Worm (Caenorhabditis elegans) whole organism, L3 larva: ENCODE results near the gene C36C5.14.

Experiments used
- R02D3.7 ChIP-seq: fragments of 150-350 bp; optimal IDR thresholded peaks from 2 replicates; lab custom pipeline; 2014; ENCODE audit warnings: missing biosample characterization, missing genetic modification characterization
- ZK546.5 ChIP-seq: sonication (generic microtip); optimal IDR thresholded peaks from 2 replicates; lab custom pipeline; 2017; ENCODE audit warnings: missing biosample characterization, missing genetic modification characterization
- aly-2 ChIP-seq: fragments of 150-350 bp; optimal IDR thresholded peaks from 2 replicates; lab custom pipeline; 2014; ENCODE audit warnings: missing biosample characterization, missing genetic modification characterization
- ama-1 ChIP-seq: fragments of 150-350 bp; optimal IDR thresholded peaks from 2 replicates; lab custom pipeline; 2018
- ceh-16 ChIP-seq: sonication (generic microtip); optimal IDR thresholded peaks from 2 replicates; lab custom pipeline; 2017; ENCODE audit warnings: missing biosample characterization, missing genetic modification characterization
- ceh-82 ChIP-seq: fragments of 150-350 bp; optimal IDR thresholded peaks from 2 replicates; lab custom pipeline; 2014; ENCODE audit warnings: missing biosample characterization, missing genetic modification characterization
- ceh-9 ChIP-seq: sonication (generic microtip); optimal IDR thresholded peaks from 2 replicates; lab custom pipeline; 2018; ENCODE audit warnings: missing biosample characterization, missing genetic modification characterization
- daf-12 ChIP-seq: fragments of 150-350 bp; optimal IDR thresholded peaks from 2 replicates; lab custom pipeline; 2014; ENCODE audit warnings: missing biosample characterization, missing genetic modification reagents, missing genetic modification characterization
- egl-5 ChIP-seq: fragments of 150-350 bp; optimal IDR thresholded peaks from 2 replicates; lab custom pipeline; 2017; ENCODE audit warnings: missing biosample characterization, missing genetic modification reagents, missing genetic modification characterization, inconsistent platforms
- elt-2 ChIP-seq: sonication (generic microtip); optimal IDR thresholded peaks from 2 replicates; lab custom pipeline; 2016; ENCODE audit warnings: missing genetic modification reagents, mild to moderate bottlenecking, missing genetic modification characterization, missing compliant biosample characterization
- eor-1 ChIP-seq, 2 experiments: fragments of 150-350 bp; optimal IDR thresholded peaks; 2 replicates each; lab custom pipeline; 2014 to 2018; ENCODE audit warnings: missing biosample characterization in 2 of 2, missing genetic modification characterization in 2 of 2
- jun-1 ChIP-seq: fragments of 150-350 bp; optimal IDR thresholded peaks from 2 replicates; lab custom pipeline; 2014; ENCODE audit warnings: missing biosample characterization, missing genetic modification reagents, missing genetic modification characterization
- lin-15B ChIP-seq: fragments of 150-350 bp; optimal IDR thresholded peaks from 2 replicates; lab custom pipeline; 2014; ENCODE audit warnings: missing biosample characterization, missing genetic modification characterization
- lin-39 ChIP-seq: fragments of 150-350 bp; optimal IDR thresholded peaks from 2 replicates; lab custom pipeline; 2018; ENCODE audit warnings: missing biosample characterization, missing genetic modification reagents, missing genetic modification characterization
- lsy-12 ChIP-seq: sonication (generic microtip); optimal IDR thresholded peaks from 2 replicates; lab custom pipeline; 2016; ENCODE audit warnings: mild to moderate bottlenecking, missing genetic modification characterization, missing compliant biosample characterization
- mdl-1 ChIP-seq: fragments of 150-350 bp; optimal IDR thresholded peaks from 2 replicates; lab custom pipeline; 2014; ENCODE audit warnings: missing biosample characterization, missing genetic modification characterization
- mml-1 ChIP-seq: fragments of 150-350 bp; sonication (generic microtip); optimal IDR thresholded peaks from 3 replicates; lab custom pipeline; 2014; ENCODE audit warnings: missing biosample characterization, missing genetic modification characterization
- nfya-1 ChIP-seq: sonication (generic microtip); optimal IDR thresholded peaks from 2 replicates; lab custom pipeline; 2017; ENCODE audit warnings: missing genetic modification characterization, mild to moderate bottlenecking, missing compliant biosample characterization, antibody characterized with exemption, moderate library complexity; ENCODE audit not compliant: insufficient read depth
- nhr-11 ChIP-seq: fragments of 150-350 bp; optimal IDR thresholded peaks from 2 replicates; lab custom pipeline; 2014; ENCODE audit warnings: missing biosample characterization, missing genetic modification characterization
- nhr-12 ChIP-seq: fragments of 150-350 bp; optimal IDR thresholded peaks from 2 replicates; lab custom pipeline; 2014; ENCODE audit warnings: missing biosample characterization, missing genetic modification characterization
- nhr-23 ChIP-seq: fragments of 150-350 bp; optimal IDR thresholded peaks from 2 replicates; lab custom pipeline; 2014; ENCODE audit warnings: missing biosample characterization, missing genetic modification reagents, missing genetic modification characterization
- nhr-237 ChIP-seq: fragments of 150-350 bp; optimal IDR thresholded peaks from 2 replicates; lab custom pipeline; 2014; ENCODE audit warnings: missing biosample characterization, missing genetic modification characterization
- nhr-25 ChIP-seq: sonication (generic microtip); optimal IDR thresholded peaks from 2 replicates; lab custom pipeline; 2017; ENCODE audit warnings: missing biosample characterization, missing genetic modification characterization
- nhr-28 ChIP-seq: fragments of 150-350 bp; optimal IDR thresholded peaks from 2 replicates; lab custom pipeline; 2014; ENCODE audit warnings: missing biosample characterization, missing genetic modification characterization
- nhr-76 ChIP-seq: fragments of 150-350 bp; sonication (generic microtip); optimal IDR thresholded peaks from 5 replicates; lab custom pipeline; 2014; ENCODE audit warnings: missing biosample characterization, missing genetic modification characterization
- nhr-77 ChIP-seq: fragments of 150-350 bp; optimal IDR thresholded peaks from 2 replicates; lab custom pipeline; 2014; ENCODE audit warnings: missing biosample characterization, missing genetic modification characterization
- pha-4 ChIP-seq: fragments of 150-350 bp; optimal IDR thresholded peaks from 2 replicates; lab custom pipeline; 2014; ENCODE audit warnings: missing biosample characterization, missing genetic modification reagents, missing genetic modification characterization
- pqm-1 ChIP-seq: fragments of 150-350 bp; optimal IDR thresholded peaks from 2 replicates; lab custom pipeline; 2017; ENCODE audit warnings: missing biosample characterization, missing genetic modification characterization, inconsistent platforms
- skn-1 ChIP-seq: fragments of 150-350 bp; optimal IDR thresholded peaks from 2 replicates; lab custom pipeline; 2014; ENCODE audit warnings: missing biosample characterization, missing genetic modification characterization
- unc-39 ChIP-seq: sonication (generic microtip); optimal IDR thresholded peaks from 4 replicates; lab custom pipeline; 2017; ENCODE audit warnings: missing biosample characterization, missing genetic modification characterization
- zag-1 ChIP-seq: fragments of 150-350 bp; optimal IDR thresholded peaks from 2 replicates; lab custom pipeline; 2014; ENCODE audit warnings: missing biosample characterization, missing genetic modification characterization
- ztf-4 ChIP-seq: fragments of 150-350 bp; optimal IDR thresholded peaks from 2 replicates; lab custom pipeline; 2014; ENCODE audit warnings: missing biosample characterization, missing genetic modification characterization

Gene C36C5.14

ce11 chrV:3124912-3125311 is 40.4 kb downstream of the C36C5.14 start, which contains the start of gene Y73C8C.12:
Y73C8C.12 (plus strand) TSS chrV:3125212.
- no peak for TF ChIP-seq ceh-82 (tag; lab: Kevin White, UChicago)
- no peak for TF ChIP-seq nhr-23 (tag; lab: Kevin White, UChicago)
- no peak for TF ChIP-seq ZK546.5 (tag; lab: Kevin White, UChicago)
- TF ChIP-seq jun-1 (tag; lab: Kevin White, UChicago), result no peak
- TF ChIP-seq skn-1, result no peak
- no peak for TF ChIP-seq nhr-11
- TF ChIP-seq lin-39, result no peak
- TF ChIP-seq elt-2 (tag; lab: Kevin White, UChicago), result no peak
- no peak for TF ChIP-seq nhr-28 (tag; lab: Kevin White, UChicago)
- TF ChIP-seq nhr-77 (tag; lab: Kevin White, UChicago), result no peak
- TF ChIP-seq nfya-1 (tag; lab: Kevin White, UChicago), result no peak

- TF ChIP-seq nhr-237 (tag; lab: Kevin White, UChicago) (no peak), zag-1 (tag; lab: Kevin White, UChicago) (no peak), R02D3.7 (tag; lab: Kevin White, UChicago) (no peak), nhr-76 (tag; lab: Kevin White, UChicago) (no peak), nhr-11 (no peak), lin-15B (no peak), unc-39 (tag; lab: Kevin White, UChicago) (no peak), lin-39 (no peak), ama-1 (lab: Kevin White, UChicago) (no peak), ztf-4 (tag; lab: Kevin White, UChicago) (no peak), nfya-1 (tag; lab: Kevin White, UChicago) (no peak), aly-2 (tag; lab: Kevin White, UChicago) (no peak), nhr-28 (tag; lab: Kevin White, UChicago) (no peak), egl-5 (tag; lab: Kevin White, UChicago) (no peak), mml-1 (tag; lab: Kevin White, UChicago) (no peak), daf-12 (tag; lab: Kevin White, UChicago) (no peak), ceh-16 (tag; lab: Kevin White, UChicago) (no peak), ZK546.5 (tag; lab: Kevin White, UChicago) (no peak), nhr-23 (tag; lab: Kevin White, UChicago) (no peak), eor-1 (tag; optimal IDR thresholded peaks at IDR 0.05; lab: Kevin White, UChicago) (no peak)
These were observed 42.9 kb downstream of the C36C5.14 start for ce11 chrV:3122403-3122802.

DNA sequence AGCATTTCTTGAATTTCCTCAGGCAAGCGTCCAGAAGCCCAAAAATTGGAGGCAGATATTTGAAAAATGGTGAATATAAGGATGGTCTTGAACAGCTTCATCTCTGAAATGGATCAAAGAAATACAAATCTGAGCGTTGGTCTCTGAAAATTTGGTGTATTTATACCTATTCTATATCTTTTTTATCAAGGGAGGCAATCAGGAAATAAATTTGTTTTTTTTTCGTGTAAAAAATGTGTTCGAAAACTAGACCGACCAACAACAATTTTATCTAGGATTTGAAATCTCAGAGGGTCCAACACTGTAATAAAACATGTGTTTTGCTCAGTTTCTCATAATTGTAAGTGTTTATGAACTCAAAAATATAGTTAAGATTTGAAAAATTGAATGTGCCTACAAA is 43.6 kb downstream of the C36C5.14 start, which contains the start of gene srt-56:
Gene srt-56, minus strand, starts transcription at position 101 of the 400 bp plus-strand sequence.
- TF ChIP-seq ZK546.5 (tag; lab: Kevin White, UChicago), result no peak
- TF ChIP-seq lin-39, result no peak
- no peak for TF ChIP-seq egl-5 (tag; lab: Kevin White, UChicago)
- TF ChIP-seq nhr-76 (tag; lab: Kevin White, UChicago), result no peak
- no peak for TF ChIP-seq nhr-237 (tag; lab: Kevin White, UChicago)
- TF ChIP-seq eor-1 (tag; optimal IDR thresholded peaks at IDR 0.05; lab: Kevin White, UChicago), result no peak
- no peak for TF ChIP-seq aly-2 (tag; lab: Kevin White, UChicago)
- no peak for TF ChIP-seq mml-1 (tag; lab: Kevin White, UChicago)
- TF ChIP-seq ceh-9, result no peak
- TF ChIP-seq nhr-12 (tag; lab: Kevin White, UChicago), result no peak
- no peak for TF ChIP-seq pha-4 (tag; lab: Kevin White, UChicago)
- no peak for TF ChIP-seq ceh-16 (tag; lab: Kevin White, UChicago)
- no peak for TF ChIP-seq R02D3.7 (tag; lab: Kevin White, UChicago)
- no peak for TF ChIP-seq nhr-77 (tag; lab: Kevin White, UChicago)
- TF ChIP-seq nhr-25 (tag; lab: Kevin White, UChicago), result no peak
- no peak for TF ChIP-seq ztf-4 (tag; lab: Kevin White, UChicago)
- TF ChIP-seq pqm-1 (tag; lab: Kevin White, UChicago), result no peak
- TF ChIP-seq zag-1 (tag; lab: Kevin White, UChicago), result no peak
- TF ChIP-seq lsy-12 (tag; lab: Kevin White, UChicago), result no peak
- no peak for TF ChIP-seq unc-39 (tag; lab: Kevin White, UChicago)

DNA sequence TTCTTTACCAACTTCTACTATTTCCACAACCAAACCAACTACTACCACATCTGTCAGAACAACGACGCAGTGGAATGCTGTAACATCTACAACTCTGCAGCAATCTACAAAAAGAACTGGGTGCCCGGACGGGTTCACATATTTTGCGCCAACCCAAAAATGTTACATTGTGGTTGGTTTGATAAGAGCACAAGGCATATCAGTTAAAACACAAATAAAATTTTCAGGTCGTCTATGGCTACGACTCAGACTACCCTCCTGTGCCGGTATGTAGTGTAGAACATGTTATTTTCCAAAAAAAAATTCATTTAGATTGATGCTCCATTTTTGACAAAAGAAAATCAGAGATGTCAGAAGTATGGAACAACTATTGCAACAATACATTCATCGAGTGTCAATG is 46.2 kb downstream of the C36C5.14 start:
- TF ChIP-seq pqm-1 (tag; lab: Kevin White, UChicago), result peak; percentile 19
- peak; percentile 47 for TF ChIP-seq elt-2 (tag; lab: Kevin White, UChicago)
- TF ChIP-seq mml-1 (tag; lab: Kevin White, UChicago), result no peak

- no peak for TF ChIP-seq unc-39 (tag; lab: Kevin White, UChicago)
- no peak for TF ChIP-seq daf-12 (tag; lab: Kevin White, UChicago)
- TF ChIP-seq nhr-25 (tag; lab: Kevin White, UChicago), result no peak
- no peak for TF ChIP-seq aly-2 (tag; lab: Kevin White, UChicago)
- TF ChIP-seq elt-2 (tag; lab: Kevin White, UChicago), result peak; percentile 55
- TF ChIP-seq mdl-1 (tag; lab: Kevin White, UChicago), result no peak
- TF ChIP-seq pqm-1 (tag; lab: Kevin White, UChicago), result peak; percentile 42
- TF ChIP-seq pha-4 (tag; lab: Kevin White, UChicago), result no peak
- TF ChIP-seq R02D3.7 (tag; lab: Kevin White, UChicago), result no peak
These were observed 47.2 kb downstream of the C36C5.14 start, which contains the start of gene clec-210 for ce11 chrV:3118167-3118566. clec-210 (plus strand) TSS chrV:3118377.
